Fruit fly (Drosophila melanogaster): ENCODE measurements around the gene Spn28Da.

The Spn28Da gene

DNA sequence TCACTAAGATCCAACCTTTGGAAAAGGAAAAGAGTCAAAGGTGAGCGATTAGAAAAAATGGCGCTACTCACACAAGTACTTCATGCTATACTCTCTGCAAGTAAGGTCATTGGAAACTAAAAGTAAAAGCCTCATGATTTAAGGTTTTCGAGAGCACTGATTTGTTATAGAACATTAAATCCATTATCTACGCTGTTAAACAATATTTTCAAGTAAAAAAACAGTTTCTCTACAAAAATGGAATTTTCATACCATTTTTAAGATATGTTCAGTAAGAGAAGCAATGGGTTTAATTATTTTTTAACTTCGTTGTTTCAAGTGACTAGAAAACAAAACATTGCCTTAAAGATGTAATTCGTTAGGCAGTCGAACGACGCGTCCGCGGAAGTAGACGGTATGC is at the start of gene Spn28Da:
Gene Spn28Da (minus strand): TSS at position 101 of the 400 bp plus-strand sequence.
- no peak for TF ChIP-seq CG8478 (optimal IDR thresholded peaks at IDR 0.05)
- TF ChIP-seq CTCF (optimal IDR thresholded peaks at IDR 0.05) = no peak

DNA sequence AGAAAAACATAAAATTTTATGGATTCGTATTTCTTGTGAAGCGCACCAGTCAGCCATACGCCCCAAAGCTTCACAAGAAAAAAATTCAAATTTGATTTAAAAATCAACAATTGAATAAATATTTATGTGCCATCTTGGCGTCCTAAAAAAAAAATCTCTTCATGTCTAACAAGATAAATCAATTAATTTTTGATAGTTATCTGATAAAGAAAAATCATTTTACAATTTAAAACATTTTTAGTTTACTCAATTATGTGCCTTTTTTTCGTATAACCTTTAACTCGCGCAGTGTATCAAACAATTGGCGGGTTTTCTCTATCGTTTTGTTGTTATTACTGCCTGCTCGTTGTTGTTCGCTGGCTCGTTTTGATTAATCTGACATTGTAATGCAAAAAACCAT is 49.6 kb upstream of the Spn28Da start:
- TF ChIP-seq CG8478 (optimal IDR thresholded peaks at IDR 0.05) (no peak), CTCF (optimal IDR thresholded peaks at IDR 0.05) (no peak)

DNA sequence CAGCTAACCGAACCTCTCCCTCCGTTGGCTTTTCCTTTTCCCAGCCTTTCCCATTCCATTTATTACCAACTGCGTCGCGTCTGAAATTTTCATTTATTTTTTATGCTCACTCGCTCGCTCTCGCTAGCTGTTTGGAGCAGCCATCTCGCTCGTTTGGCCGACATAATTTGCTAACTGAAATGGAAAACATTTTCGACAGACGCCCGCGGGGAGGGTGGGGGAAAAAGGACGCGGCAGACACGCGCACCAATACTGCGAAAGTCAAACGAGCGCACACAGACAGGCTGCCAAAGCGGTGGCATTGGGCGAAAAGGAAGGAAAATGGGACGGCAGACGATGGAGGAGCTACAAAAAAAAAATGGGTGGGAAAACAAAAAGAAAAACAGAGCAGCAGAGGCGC is 47.5 kb upstream of the Spn28Da start:
- TF ChIP-seq CG8478 (optimal IDR thresholded peaks at IDR 0.05) (no peak), CTCF (optimal IDR thresholded peaks at IDR 0.05) (no peak)

DNA sequence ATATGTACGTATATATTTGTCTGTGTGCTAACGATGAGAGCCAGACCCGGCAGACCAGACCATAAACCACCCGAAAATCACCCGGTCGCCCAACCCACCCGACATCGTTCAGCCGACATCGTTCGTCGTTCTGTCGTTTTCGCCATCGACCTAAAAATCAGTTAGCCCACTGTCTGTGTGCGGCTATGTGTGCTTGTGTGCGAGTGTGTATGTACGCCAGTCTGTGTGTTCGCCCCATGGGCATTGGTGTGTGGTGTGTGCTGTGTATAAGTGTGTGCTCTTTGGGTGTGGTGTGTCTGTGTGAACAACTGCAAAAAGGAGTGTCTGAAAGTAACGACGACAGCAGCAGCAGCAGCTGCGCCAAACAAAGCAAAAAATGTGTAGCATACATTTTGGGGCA is 44.3 kb upstream of the Spn28Da start:
- TF ChIP-seq CG8478 (optimal IDR thresholded peaks at IDR 0.05) (no peak), CTCF (optimal IDR thresholded peaks at IDR 0.05) (no peak)

DNA sequence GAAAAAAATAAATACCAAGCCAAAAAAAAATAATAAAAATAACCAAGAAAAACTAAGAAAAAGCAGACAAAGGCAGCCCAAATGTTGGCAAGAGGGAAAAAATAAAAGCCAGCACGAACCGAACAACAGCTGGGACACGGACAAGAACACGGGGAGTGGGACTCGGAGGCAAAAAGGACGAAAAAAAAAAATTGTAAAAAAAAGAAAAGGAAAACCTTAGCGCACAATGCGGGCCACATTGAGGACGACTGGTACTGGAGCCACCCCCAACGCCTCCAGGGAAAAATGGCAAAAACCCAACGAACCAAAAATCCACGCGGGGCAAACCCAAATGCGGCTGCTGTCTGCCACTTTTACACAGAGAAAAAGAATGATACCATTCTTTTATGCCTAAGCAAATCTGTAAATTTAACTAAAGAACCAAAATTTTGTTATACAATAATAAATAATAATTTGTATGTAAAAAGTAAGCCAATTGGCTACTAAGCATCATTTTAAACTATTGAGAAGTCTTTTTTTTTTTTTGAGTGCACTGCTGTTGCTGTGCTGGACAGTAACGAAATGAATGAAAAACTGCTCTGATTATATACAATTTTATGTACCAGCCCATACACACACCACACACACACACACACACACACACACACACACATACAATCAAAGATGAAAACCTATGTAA is 43.3 kb upstream of the Spn28Da start:
- TF ChIP-seq CG8478 (optimal IDR thresholded peaks at IDR 0.05) = no peak
- TF ChIP-seq CTCF (optimal IDR thresholded peaks at IDR 0.05) = no peak

DNA sequence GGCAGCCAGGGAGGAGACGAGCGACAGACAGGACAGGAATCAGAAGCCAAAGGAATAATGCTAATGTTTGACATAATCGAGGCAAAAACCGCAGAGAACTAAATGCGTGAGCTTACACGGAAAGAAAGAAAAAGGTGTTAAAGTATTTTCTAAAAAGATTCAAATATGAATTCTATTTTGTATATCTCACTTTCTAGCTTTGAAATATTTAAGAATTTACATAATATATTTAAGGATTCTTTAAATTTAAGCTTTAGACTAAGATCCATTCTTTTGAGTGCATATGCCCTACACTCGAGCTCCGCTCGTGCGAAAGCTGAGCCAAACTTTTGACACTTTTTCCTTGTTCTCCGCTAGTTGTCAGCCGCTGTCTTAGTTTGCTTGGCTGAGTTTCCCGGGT is 42.3 kb upstream of the Spn28Da start:
- TF ChIP-seq CG8478 (optimal IDR thresholded peaks at IDR 0.05) (no peak), CTCF (optimal IDR thresholded peaks at IDR 0.05) (no peak)

DNA sequence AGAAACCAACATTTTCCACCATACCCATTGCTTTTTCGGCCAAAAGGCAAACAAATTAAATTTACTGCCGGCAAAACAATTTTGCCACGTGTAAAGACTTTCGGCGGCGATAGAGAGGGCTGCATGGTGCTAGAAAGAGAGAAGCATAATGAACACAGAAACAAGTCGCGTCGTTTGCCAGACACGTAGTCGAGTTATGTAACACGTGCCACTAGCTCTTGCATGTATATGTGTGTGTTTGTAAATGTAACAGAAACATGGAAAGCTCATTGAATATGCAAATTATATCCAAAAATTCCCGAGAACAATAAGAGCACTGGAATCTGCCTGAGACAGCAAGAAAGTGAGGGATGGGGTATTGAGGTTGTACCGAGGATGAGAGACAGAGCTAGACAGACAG is 41.8 kb upstream of the Spn28Da start:
- TF ChIP-seq CG8478 (optimal IDR thresholded peaks at IDR 0.05) (no peak), CTCF (optimal IDR thresholded peaks at IDR 0.05) (no peak)

DNA sequence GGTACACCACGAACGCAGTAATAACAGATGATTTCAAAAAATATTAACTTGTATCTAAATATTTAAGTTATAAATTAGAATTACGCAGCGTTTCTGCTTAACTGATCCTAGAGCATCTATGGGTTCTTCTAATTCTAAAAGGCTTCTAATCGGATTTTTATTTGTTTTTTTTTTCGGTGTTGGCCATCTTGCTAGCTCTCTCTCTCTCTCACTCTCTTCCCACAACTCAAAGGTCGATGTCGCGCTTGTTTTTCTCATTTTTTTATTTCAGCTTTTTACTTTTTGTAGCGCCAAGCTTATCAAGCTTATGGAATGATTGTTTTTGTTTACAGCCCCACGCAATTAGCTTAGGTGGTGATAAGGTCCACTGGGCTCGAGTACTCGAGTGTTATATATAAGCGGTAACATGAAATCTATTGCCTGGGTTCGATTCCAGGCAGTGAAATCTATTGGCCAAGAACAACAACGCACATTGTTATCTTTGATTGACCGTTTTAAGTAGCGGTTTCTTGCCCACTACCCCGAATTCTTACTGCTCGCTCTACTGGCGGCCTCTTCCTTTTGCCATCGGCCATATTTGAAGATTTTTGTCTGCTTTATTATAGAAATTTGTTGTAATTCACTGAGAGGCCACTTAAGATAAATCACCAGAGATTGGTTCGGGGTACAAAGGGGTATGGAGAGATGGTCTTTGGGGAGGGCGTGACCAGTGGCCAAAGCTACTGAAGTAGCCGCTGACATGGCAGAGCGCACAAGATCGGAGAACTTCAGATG is 37.5 kb upstream of the Spn28Da start:
- TF ChIP-seq CTCF (optimal IDR thresholded peaks at IDR 0.05) (no peak), CG8478 (optimal IDR thresholded peaks at IDR 0.05) (no peak)

DNA sequence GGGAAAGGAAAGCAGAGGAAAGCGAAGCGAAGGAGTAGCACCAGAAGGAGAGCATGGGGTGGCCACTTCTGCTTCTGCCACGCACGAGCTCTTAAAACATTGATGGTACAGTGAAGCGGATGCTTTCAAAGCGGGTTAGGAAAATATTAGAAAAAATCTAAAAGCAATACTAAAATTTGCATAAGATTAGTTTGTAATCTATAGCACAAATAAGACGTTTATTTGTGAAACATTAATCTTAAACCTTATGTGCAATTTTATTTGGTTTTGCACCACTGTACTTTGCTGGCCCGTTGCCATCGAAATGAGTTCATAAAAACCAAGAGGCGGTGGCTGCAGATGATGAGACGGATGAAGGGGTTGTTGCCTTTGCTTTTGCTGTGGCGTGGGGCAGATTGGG is 36.5 kb upstream of the Spn28Da start:
- no peak for TF ChIP-seq CG8478 (optimal IDR thresholded peaks at IDR 0.05)
- no peak for TF ChIP-seq CTCF (optimal IDR thresholded peaks at IDR 0.05)

DNA sequence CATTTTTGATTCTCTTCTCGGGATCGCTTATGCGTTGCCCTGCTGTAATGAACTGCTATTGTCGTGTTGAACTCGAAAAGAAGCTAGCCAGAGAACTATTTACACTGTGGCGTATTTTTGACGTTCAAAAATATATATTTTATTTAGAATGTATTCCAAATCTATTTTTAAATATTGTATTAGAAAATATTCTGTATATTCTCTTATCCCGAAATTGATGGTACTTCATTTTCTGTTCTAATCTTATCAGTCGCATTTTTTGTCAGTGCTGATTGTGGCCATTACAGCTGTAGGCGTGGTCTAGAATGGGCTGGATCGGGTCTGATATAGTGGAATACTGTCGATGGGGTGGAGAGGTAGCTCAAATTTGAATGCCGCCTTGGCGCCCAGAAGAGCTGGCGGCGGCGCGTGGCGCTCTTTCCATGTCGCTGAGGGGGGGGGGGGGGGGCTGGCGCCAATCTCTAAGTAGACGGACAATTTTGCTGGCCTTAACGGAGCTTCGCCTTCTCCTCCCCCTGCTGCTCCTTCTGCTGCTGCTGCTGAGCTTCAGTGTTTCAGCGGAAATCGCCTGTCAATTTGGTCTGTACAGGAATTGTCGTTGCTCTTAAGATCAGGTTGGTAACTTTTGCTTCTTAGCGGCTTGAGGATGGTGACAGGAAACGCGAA is 34.8 kb upstream of the Spn28Da start:
- TF ChIP-seq CG8478 (optimal IDR thresholded peaks at IDR 0.05) = no peak
- TF ChIP-seq CTCF (optimal IDR thresholded peaks at IDR 0.05) = no peak

DNA sequence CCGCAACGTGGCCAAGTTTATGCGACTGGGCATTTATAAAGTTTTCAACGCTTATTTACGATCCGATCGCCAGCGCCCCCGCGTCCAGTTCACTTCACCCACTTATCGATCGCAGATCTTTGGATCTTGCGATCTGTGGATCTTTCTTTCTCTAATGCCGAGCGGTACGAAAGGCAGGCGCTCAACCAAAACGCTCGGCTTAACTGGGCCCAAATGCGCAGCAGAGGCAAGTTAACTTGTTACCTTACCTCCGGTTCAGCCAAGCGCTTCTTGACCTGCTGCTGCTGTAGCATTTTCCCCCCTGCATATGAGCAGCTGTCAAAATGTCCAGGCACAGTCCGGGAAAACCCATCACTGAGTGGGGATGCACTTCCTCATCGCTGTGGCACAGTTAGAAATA is 33.2 kb upstream of the Spn28Da start:
- no peak for TF ChIP-seq CTCF (optimal IDR thresholded peaks at IDR 0.05)

DNA sequence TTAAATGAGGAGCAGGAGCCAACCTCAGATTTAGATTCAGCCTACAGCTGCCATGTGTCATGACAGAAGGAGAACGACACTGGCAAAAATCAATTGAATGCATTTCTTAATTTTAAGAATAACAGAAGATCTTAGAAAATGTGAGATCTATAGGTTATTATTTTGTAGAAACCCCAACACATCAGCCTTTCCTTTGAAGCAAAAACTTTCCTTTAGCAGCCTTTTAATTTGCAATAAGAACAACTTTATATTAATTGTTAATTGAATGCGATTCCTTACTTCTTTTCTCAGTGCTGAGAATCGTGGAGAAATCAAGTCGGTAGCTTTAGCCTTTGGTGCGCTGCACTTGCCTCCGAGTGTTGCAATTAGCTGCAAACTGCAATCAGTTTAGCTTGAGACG is 31.7 kb upstream of the Spn28Da start:
- TF ChIP-seq CTCF (optimal IDR thresholded peaks at IDR 0.05) = no peak
- TF ChIP-seq CG8478 (optimal IDR thresholded peaks at IDR 0.05) = no peak

DNA sequence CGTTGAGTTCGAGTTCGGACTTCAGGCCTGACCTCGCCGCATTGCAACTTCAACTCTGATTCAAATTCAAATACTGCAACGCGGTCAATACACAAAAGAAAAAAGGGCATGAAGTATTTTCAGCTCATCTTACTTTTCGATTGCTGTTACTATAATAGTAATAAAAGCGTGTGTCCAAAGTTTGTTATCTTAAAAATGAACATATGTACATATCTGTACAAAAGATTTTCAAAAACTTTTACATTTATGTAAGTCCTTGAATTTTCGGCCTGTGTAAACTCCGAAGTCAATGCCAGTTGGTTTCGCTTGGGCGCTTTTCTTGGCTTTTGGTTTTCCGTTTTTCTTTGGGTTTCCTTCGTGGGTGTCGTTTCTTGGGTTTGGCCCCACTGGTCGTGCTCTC is 29.8 kb upstream of the Spn28Da start:
- no peak for TF ChIP-seq CG8478 (optimal IDR thresholded peaks at IDR 0.05)
- no peak for TF ChIP-seq CTCF (optimal IDR thresholded peaks at IDR 0.05)

DNA sequence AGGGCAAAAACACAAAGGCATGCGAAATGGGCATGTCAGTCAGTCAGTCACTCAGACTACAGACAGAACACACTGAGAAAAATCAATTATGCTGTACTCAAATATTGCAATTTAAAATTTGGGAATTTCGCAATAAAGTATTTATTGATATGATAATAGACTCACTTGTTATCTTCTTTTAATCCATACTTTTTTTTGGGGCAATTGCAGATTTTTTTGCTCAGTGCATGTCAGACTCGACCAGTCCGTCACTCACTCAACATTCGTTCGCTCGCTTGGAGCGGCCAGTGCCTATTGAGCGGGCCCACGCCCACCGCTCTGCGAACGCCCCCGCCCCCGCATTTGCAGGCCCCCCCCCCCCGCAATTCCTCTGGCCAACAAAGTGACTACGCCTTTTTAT is 27.4 kb upstream of the Spn28Da start:
- TF ChIP-seq CG8478 (optimal IDR thresholded peaks at IDR 0.05) (no peak), CTCF (optimal IDR thresholded peaks at IDR 0.05) (no peak)

DNA sequence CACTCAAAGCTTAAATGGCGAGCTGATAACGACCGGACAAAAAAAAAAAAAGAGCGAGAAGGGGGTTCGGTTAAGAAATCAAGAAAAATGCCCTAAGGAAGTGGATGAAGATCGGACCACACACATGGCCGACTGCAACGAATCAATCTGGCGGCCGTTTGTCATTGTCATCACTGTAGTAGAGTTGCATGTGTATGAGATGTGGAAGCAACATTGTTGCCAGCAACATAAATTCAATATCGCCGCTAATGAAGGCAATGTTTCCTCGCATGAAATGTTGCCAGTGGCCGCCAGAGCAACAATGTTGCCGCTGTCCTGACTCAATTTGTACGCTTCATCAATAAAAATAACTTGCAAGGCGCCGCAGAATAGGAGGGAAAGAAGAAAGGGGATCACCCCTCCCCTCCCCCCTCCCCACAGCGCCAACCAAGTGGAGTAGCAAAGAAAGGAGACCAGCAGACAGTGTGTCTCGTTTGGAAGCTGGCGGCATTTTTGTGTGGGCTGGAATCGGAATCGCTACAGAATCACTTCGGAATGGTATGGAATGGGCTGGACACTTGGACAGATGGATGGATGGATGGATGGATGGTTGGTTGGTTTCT is 26.1 kb upstream of the Spn28Da start:
- TF ChIP-seq CTCF (optimal IDR thresholded peaks at IDR 0.05) (no peak), CG8478 (optimal IDR thresholded peaks at IDR 0.05) (no peak)

DNA sequence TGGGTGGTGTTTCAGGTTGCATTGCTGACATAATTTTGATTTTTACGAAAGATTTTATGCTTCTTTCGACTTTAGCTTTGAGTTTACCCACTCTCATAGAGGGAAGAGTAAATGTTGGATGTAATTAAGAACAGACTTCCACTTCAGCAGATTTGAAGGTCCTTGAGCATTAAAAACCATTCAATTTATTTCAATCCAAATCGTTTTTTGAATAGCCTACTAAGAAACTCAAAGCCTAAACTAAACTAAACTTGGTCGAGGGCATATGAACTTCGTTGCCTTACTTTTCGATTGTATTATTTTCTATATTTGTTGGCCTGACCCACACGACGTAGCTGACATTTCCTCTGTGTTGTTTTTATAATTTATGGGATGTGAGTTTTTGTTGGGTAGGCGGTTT is 23.9 kb upstream of the Spn28Da start:
- TF ChIP-seq CG8478 (optimal IDR thresholded peaks at IDR 0.05) (no peak), CTCF (optimal IDR thresholded peaks at IDR 0.05) (no peak)

Data from S2 (cell line).